Fruit fly (Drosophila melanogaster): ENCODE data around the gene Ptp10D.

Gene Ptp10D

dm6 chrX:11716731-11717326 lies 95.0 kb downstream of the Ptp10D start, which contains the start of gene prtp:
Gene prtp, plus strand, starts transcription at chrX:11716756.
- TF ChIP-seq fru (GFP tag; optimal IDR thresholded peaks at IDR 0.05) (peak; percentile 31), dl (GFP tag; optimal IDR thresholded peaks at IDR 0.05; ENCODE audit: insufficient read depth in 1 of 2, partially characterized antibody in 2 of 2) (no peak), Abd-B (GFP tag; optimal IDR thresholded peaks at IDR 0.05) (no peak), Rel (GFP tag; optimal IDR thresholded peaks at IDR 0.05) (no peak), Rel (tag; optimal IDR thresholded peaks at IDR 0.05) (no peak), Mio (GFP tag; optimal IDR thresholded peaks at IDR 0.05) (no peak), dsf (GFP tag; optimal IDR thresholded peaks at IDR 0.05; ENCODE audit: borderline replicate concordance) (no peak), br (GFP tag; optimal IDR thresholded peaks at IDR 0.05) (no peak), woc (GFP tag; optimal IDR thresholded peaks at IDR 0.05) (no peak), Vsx2 (GFP tag; optimal IDR thresholded peaks at IDR 0.05; ENCODE audit: partially characterized antibody) (no peak), Dfd (GFP tag; optimal IDR thresholded peaks at IDR 0.05) (no peak), Hr83 (GFP tag; optimal IDR thresholded peaks at IDR 0.05; ENCODE audit: poor library complexity, severe bottlenecking) (no peak), CrebA (GFP tag; optimal IDR thresholded peaks at IDR 0.05; ENCODE audit: borderline replicate concordance) (no peak), ey (GFP tag; optimal IDR thresholded peaks at IDR 0.05) (no peak), GATAd (GFP tag; optimal IDR thresholded peaks at IDR 0.05) (no peak), Hr78 (GFP tag; optimal IDR thresholded peaks at IDR 0.05) (no peak), brk (GFP tag; optimal IDR thresholded peaks at IDR 0.05) (peak; percentile 78), rgr (GFP tag; optimal IDR thresholded peaks at IDR 0.05) (peak; percentile 49), sage (GFP tag; optimal IDR thresholded peaks at IDR 0.05) (peak; percentile 16), jim (GFP tag; optimal IDR thresholded peaks at IDR 0.05) (no peak), psq (GFP tag; optimal IDR thresholded peaks at IDR 0.05) (no peak), Myc (optimal IDR thresholded peaks at IDR 0.05) (peak; percentile 27), foxo (GFP tag; optimal IDR thresholded peaks at IDR 0.05) (no peak), OdsH (GFP tag; optimal IDR thresholded peaks at IDR 0.05) (peak; percentile 27), Jra (GFP tag; optimal IDR thresholded peaks at IDR 0.05) (no peak), Dif (GFP tag; optimal IDR thresholded peaks at IDR 0.05; ENCODE audit: partially characterized antibody) (peak; percentile 16), sv (GFP tag; optimal IDR thresholded peaks at IDR 0.05) (no peak), CG32264 (GFP tag; optimal IDR thresholded peaks at IDR 0.05) (no peak), Sp1 (GFP tag; optimal IDR thresholded peaks at IDR 0.05) (no peak), CG9705 (GFP tag; optimal IDR thresholded peaks at IDR 0.05) (no peak), HLH106 (tag; optimal IDR thresholded peaks at IDR 0.05) (no peak), Hnf4 (GFP tag; optimal IDR thresholded peaks at IDR 0.05) (peak; percentile 44), usp (GFP tag; optimal IDR thresholded peaks at IDR 0.05) (no peak), h (GFP tag; optimal IDR thresholded peaks at IDR 0.05) (peak; percentile 50), N (GFP tag; optimal IDR thresholded peaks at IDR 0.05) (no peak), pan (optimal IDR thresholded peaks at IDR 0.05) (no peak), dmrt93B (GFP tag; optimal IDR thresholded peaks at IDR 0.05) (no peak), tai (GFP tag; optimal IDR thresholded peaks at IDR 0.05) (no peak), lola (GFP tag; optimal IDR thresholded peaks at IDR 0.05) (no peak)

dm6 chrX:11717892-11718291 lies 96.1 kb downstream of the Ptp10D start:
- no peak for TF ChIP-seq Rel (GFP tag; optimal IDR thresholded peaks at IDR 0.05)
- peak; percentile 20 for TF ChIP-seq Rel (tag; optimal IDR thresholded peaks at IDR 0.05)
- no peak for TF ChIP-seq Abd-B (GFP tag; optimal IDR thresholded peaks at IDR 0.05)

- TF ChIP-seq Sp1 (GFP tag; optimal IDR thresholded peaks at IDR 0.05), result peak; percentile 40
- TF ChIP-seq Jra (GFP tag; optimal IDR thresholded peaks at IDR 0.05), result peak; percentile 60
- TF ChIP-seq GATAd (GFP tag; optimal IDR thresholded peaks at IDR 0.05), result no peak
- no peak for TF ChIP-seq tai (GFP tag; optimal IDR thresholded peaks at IDR 0.05)
- TF ChIP-seq br (GFP tag; optimal IDR thresholded peaks at IDR 0.05), result peak; percentile 25
- TF ChIP-seq CG32264 (GFP tag; optimal IDR thresholded peaks at IDR 0.05), result no peak
- no peak for TF ChIP-seq Dfd (GFP tag; optimal IDR thresholded peaks at IDR 0.05)
- TF ChIP-seq Mio (GFP tag; optimal IDR thresholded peaks at IDR 0.05), result no peak
- no peak for TF ChIP-seq brk (GFP tag; optimal IDR thresholded peaks at IDR 0.05)
- TF ChIP-seq lola (GFP tag; optimal IDR thresholded peaks at IDR 0.05), result no peak
- TF ChIP-seq Rel (GFP tag; optimal IDR thresholded peaks at IDR 0.05), result no peak
- TF ChIP-seq Rel (tag; optimal IDR thresholded peaks at IDR 0.05), result peak; percentile 11
- TF ChIP-seq Vsx2 (GFP tag; optimal IDR thresholded peaks at IDR 0.05; ENCODE audit: partially characterized antibody), result peak; percentile 98
- peak in 1 of 2 experiments; percentile 76 for TF ChIP-seq foxo (GFP tag; optimal IDR thresholded peaks at IDR 0.05)
- TF ChIP-seq pan (optimal IDR thresholded peaks at IDR 0.05), result no peak
- TF ChIP-seq Hr83 (GFP tag; optimal IDR thresholded peaks at IDR 0.05; ENCODE audit: poor library complexity, severe bottlenecking), result no peak
- peak; percentile 75 for TF ChIP-seq Hnf4 (GFP tag; optimal IDR thresholded peaks at IDR 0.05)
- TF ChIP-seq HLH106 (tag; optimal IDR thresholded peaks at IDR 0.05), result peak; percentile 49
- no peak for TF ChIP-seq Myc (optimal IDR thresholded peaks at IDR 0.05)
- TF ChIP-seq rgr (GFP tag; optimal IDR thresholded peaks at IDR 0.05), result peak; percentile 65
- peak; percentile 51 for TF ChIP-seq psq (GFP tag; optimal IDR thresholded peaks at IDR 0.05)
- no peak for TF ChIP-seq sage (GFP tag; optimal IDR thresholded peaks at IDR 0.05)
- no peak for TF ChIP-seq fru (GFP tag; optimal IDR thresholded peaks at IDR 0.05)
- no peak for TF ChIP-seq dsf (GFP tag; optimal IDR thresholded peaks at IDR 0.05; ENCODE audit: borderline replicate concordance)
- TF ChIP-seq CG9705 (GFP tag; optimal IDR thresholded peaks at IDR 0.05), result peak; percentile 25
- peak; percentile 67 for TF ChIP-seq h (GFP tag; optimal IDR thresholded peaks at IDR 0.05)
- no peak for TF ChIP-seq Hr78 (GFP tag; optimal IDR thresholded peaks at IDR 0.05)
- TF ChIP-seq CrebA (GFP tag; optimal IDR thresholded peaks at IDR 0.05; ENCODE audit: borderline replicate concordance), result no peak
- peak; percentile 39 for TF ChIP-seq woc (GFP tag; optimal IDR thresholded peaks at IDR 0.05)
- no peak for TF ChIP-seq N (GFP tag; optimal IDR thresholded peaks at IDR 0.05)
- TF ChIP-seq Abd-B (GFP tag; optimal IDR thresholded peaks at IDR 0.05), result no peak
- no peak for TF ChIP-seq dmrt93B (GFP tag; optimal IDR thresholded peaks at IDR 0.05)
- TF ChIP-seq dl (GFP tag; optimal IDR thresholded peaks at IDR 0.05; ENCODE audit: insufficient read depth in 1 of 2, partially characterized antibody in 2 of 2), result peak; percentile 90 to 92
- TF ChIP-seq OdsH (GFP tag; optimal IDR thresholded peaks at IDR 0.05), result peak; percentile 42
- peak; percentile 63 for TF ChIP-seq ey (GFP tag; optimal IDR thresholded peaks at IDR 0.05)
- no peak for TF ChIP-seq jim (GFP tag; optimal IDR thresholded peaks at IDR 0.05)
- TF ChIP-seq sv (GFP tag; optimal IDR thresholded peaks at IDR 0.05), result peak; percentile 7
- no peak for TF ChIP-seq usp (GFP tag; optimal IDR thresholded peaks at IDR 0.05)
Measured at dm6 chrX:11720138-11720537, 98.3 kb downstream of the Ptp10D start, which contains the start of gene Tango10. Gene Tango10, plus strand, starts transcription at chrX:11720245.
